Worm (Caenorhabditis elegans) whole organism, L4/young adult: ENCODE data around the gene dpy-9.

ENCODE experiments used
- W03F9.2 ChIP-seq: fragments of 150-350 bp; optimal IDR thresholded peaks from 2 replicates; lab custom pipeline; 2014; ENCODE audit warnings: missing biosample characterization, missing genetic modification characterization
- him-1 ChIP-seq: sonication (generic microtip); optimal IDR thresholded peaks from 2 replicates; lab custom pipeline; 2016; ENCODE audit warnings: missing genotype, missing genetic modification reagents, missing genetic modification characterization, missing compliant biosample characterization

- TF ChIP-seq W03F9.2 (tag; lab: Kevin White, UChicago) = no peak
- no peak for TF ChIP-seq him-1 (tag; lab: Kevin White, UChicago)
These were observed 46.1 kb upstream of the dpy-9 start for ce11 chrIV:305101-305500.
